Fruit fly (Drosophila melanogaster): ENCODE results near the gene CG12268.

Gene CG12268

DNA sequence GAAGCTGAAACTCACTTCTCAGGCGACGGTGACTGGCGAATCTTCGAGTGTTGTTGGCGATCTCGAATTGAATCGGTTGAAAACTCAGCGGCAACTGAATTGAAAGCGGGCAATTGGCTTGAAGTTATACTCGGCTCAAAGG is at the start of gene CG12268:
Gene CG12268, minus strand, starts transcription at position 101 of the 142 bp plus-strand sequence.
- TF ChIP-seq EcR (GFP tag; optimal IDR thresholded peaks at IDR 0.05) (no peak), pan (optimal IDR thresholded peaks at IDR 0.05) (no peak), psq (optimal IDR thresholded peaks at IDR 0.05) (no peak), usp (GFP tag; optimal IDR thresholded peaks at IDR 0.05) (no peak), Dll (optimal IDR thresholded peaks at IDR 0.05) (no peak), CG8478 (optimal IDR thresholded peaks at IDR 0.05) (no peak)

- TF ChIP-seq CG8478 (optimal IDR thresholded peaks at IDR 0.05) (no peak), pan (optimal IDR thresholded peaks at IDR 0.05) (no peak), EcR (GFP tag; optimal IDR thresholded peaks at IDR 0.05) (no peak), Dll (optimal IDR thresholded peaks at IDR 0.05) (no peak), usp (GFP tag; optimal IDR thresholded peaks at IDR 0.05) (no peak), psq (optimal IDR thresholded peaks at IDR 0.05) (no peak)
Observed at dm6 chr3R:23996224-23996623, 48.0 kb upstream of the CG12268 start, which contains the start of gene LSm3. TSS of gene LSm3 (plus strand) at chr3R:23996262.

DNA sequence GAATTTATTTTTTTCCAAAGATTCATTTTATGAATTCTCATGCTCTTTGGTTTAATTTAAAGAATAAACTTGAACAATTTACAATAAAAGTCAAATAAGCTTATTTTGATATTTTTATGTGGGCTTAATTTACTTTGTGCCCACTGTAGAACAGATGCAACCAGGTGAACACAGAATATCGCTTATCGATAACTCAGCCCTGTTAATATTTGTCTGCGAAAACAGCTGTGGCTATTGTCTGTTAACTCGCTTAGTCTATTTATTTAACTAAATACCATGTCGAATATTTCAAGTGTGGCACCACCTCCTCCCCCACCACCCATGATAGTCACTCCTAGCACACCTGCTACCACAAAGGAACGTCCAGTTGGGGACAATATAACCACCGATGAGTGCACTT is 47.2 kb upstream of the CG12268 start, which contains the start of gene CG33108:
Gene CG33108, plus strand, starts transcription at position 200 of the 400 bp plus-strand sequence.
- TF ChIP-seq usp (GFP tag; optimal IDR thresholded peaks at IDR 0.05) = no peak
- TF ChIP-seq pan (optimal IDR thresholded peaks at IDR 0.05) = no peak
- no peak for TF ChIP-seq psq (optimal IDR thresholded peaks at IDR 0.05)
- no peak for TF ChIP-seq CG8478 (optimal IDR thresholded peaks at IDR 0.05)
- TF ChIP-seq EcR (GFP tag; optimal IDR thresholded peaks at IDR 0.05) = no peak

dm6 chr3R:23994578-23994977 is 46.4 kb upstream of the CG12268 start:
- TF ChIP-seq CG8478 (optimal IDR thresholded peaks at IDR 0.05) (no peak), usp (GFP tag; optimal IDR thresholded peaks at IDR 0.05) (no peak)

DNA sequence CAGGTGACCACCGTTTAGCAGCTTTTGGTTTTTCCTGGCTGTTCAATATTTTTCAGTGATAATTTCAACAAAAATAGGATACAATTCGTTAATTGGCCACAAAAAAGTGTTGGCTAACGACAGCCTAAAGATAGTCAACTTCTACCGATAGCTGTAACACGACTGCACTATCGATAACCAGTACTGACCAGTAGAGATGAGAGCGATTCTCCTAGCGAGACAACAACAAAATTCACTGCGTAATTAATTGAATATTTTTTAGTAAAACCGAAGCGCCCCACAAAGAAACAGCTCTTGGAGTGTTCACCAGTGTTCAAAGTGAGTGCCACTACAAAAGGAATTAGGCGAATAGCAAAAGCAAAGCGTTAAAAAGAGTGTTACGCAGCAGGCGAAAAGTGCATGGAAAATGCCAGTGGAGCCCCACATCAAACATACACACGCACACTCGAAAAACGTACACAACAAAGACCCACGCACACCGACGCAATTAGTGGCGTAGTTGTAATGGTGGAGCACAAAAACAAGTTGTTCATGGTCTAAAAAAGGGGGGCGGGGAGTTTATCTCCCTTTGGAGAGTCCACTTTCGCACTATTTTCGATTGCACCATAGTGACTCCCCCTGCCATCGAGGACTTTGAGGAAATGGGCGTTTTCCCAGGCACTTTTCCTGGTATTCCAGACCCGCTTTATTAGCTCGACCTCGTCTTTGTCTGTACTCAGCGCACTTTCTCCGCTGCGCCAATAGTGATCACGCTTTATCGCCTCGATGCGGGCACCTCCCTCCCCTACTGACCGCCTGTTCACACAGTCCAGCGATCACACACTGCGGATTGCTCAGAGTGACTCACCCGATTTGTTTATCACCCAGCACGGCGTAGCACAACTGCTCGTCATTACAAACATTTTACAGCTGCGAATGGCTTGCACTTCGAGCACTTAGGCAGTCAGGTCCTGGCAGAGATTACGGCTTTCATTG is 44.9 kb upstream of the CG12268 start, which contains the start of the genes Epp and Rab7:
Gene Epp, minus strand, starts transcription at position 94 of the 975 bp plus-strand sequence.
Gene Rab7, plus strand, starts transcription at position 186 of the 975 bp plus-strand sequence.
- TF ChIP-seq Dll (optimal IDR thresholded peaks at IDR 0.05) (no peak), CG8478 (optimal IDR thresholded peaks at IDR 0.05) (no peak), usp (GFP tag; optimal IDR thresholded peaks at IDR 0.05) (no peak), EcR (GFP tag; optimal IDR thresholded peaks at IDR 0.05) (no peak), pan (optimal IDR thresholded peaks at IDR 0.05) (no peak), psq (optimal IDR thresholded peaks at IDR 0.05) (no peak)

DNA sequence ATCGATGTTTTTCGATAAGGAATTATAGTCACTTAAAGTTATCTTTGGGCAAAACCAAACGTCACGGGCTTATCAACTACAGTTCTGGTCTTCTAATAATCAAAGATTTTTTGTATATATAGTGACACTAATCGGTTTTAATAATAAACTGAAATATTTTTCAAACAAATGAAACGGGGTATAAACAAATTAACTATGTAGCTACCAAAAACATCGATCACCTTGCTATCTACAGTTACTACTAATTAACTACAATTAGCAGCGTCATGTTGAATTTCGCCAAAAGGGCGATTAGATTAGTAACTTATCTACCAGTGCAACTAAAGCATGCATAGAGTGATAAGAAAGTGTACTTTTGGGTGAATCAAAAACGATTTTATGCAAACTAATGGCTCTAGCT is 43.1 kb upstream of the CG12268 start:
- TF ChIP-seq usp (GFP tag; optimal IDR thresholded peaks at IDR 0.05) = no peak
- TF ChIP-seq CG8478 (optimal IDR thresholded peaks at IDR 0.05) = no peak
- TF ChIP-seq psq (optimal IDR thresholded peaks at IDR 0.05) = no peak
- no peak for TF ChIP-seq Dll (optimal IDR thresholded peaks at IDR 0.05)
- TF ChIP-seq EcR (GFP tag; optimal IDR thresholded peaks at IDR 0.05) = no peak
- TF ChIP-seq pan (optimal IDR thresholded peaks at IDR 0.05) = no peak

- no peak for TF ChIP-seq EcR (GFP tag; optimal IDR thresholded peaks at IDR 0.05)
- no peak for TF ChIP-seq CG8478 (optimal IDR thresholded peaks at IDR 0.05)
- TF ChIP-seq pan (optimal IDR thresholded peaks at IDR 0.05) = no peak
- TF ChIP-seq Dll (optimal IDR thresholded peaks at IDR 0.05) = no peak
- TF ChIP-seq psq (optimal IDR thresholded peaks at IDR 0.05) = no peak
Observed at dm6 chr3R:23986479-23986930, 38.3 kb upstream of the CG12268 start, which contains the start of the genes CG13603 and CG5902. TSS of gene CG13603 (minus strand) at chr3R:23986569. TSS of gene CG5902 (plus strand) at chr3R:23986642.

dm6 chr3R:23981645-23982044 is 33.4 kb upstream of the CG12268 start:
- TF ChIP-seq usp (GFP tag; optimal IDR thresholded peaks at IDR 0.05) = no peak
- no peak for TF ChIP-seq EcR (GFP tag; optimal IDR thresholded peaks at IDR 0.05)
- TF ChIP-seq psq (optimal IDR thresholded peaks at IDR 0.05) = no peak
- TF ChIP-seq CG8478 (optimal IDR thresholded peaks at IDR 0.05) = no peak
- TF ChIP-seq pan (optimal IDR thresholded peaks at IDR 0.05) = no peak
- TF ChIP-seq Dll (optimal IDR thresholded peaks at IDR 0.05) = no peak

- TF ChIP-seq usp (GFP tag; optimal IDR thresholded peaks at IDR 0.05) (no peak), EcR (GFP tag; optimal IDR thresholded peaks at IDR 0.05) (no peak), psq (optimal IDR thresholded peaks at IDR 0.05) (no peak), Dll (optimal IDR thresholded peaks at IDR 0.05) (no peak), pan (optimal IDR thresholded peaks at IDR 0.05) (no peak), CG8478 (optimal IDR thresholded peaks at IDR 0.05) (no peak)
Observed at dm6 chr3R:23971764-23972163, 23.5 kb upstream of the CG12268 start.

DNA sequence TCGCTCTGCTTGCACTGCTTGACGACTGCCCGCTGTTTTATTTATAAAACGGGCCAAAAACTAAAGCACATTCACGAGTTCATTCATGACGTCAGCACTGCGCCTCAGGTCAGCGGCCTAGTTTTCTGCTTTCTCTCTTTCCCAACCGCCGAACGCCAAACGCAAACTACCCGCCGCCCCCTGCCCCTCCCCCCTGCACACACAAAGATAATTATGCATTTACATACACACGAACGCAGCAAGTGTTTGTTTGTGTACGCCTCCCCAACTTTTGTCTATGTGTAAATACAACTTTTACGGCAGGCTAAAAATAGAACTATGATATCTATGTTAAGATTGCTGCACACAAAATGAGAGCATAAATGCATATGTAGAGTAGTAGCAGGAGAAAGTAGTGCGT is 23.0 kb upstream of the CG12268 start:
- TF ChIP-seq EcR (GFP tag; optimal IDR thresholded peaks at IDR 0.05) = no peak
- TF ChIP-seq usp (GFP tag; optimal IDR thresholded peaks at IDR 0.05) = no peak

dm6 chr3R:23969449-23969848 is 21.2 kb upstream of the CG12268 start:
- TF ChIP-seq usp (GFP tag; optimal IDR thresholded peaks at IDR 0.05) (no peak), CG8478 (optimal IDR thresholded peaks at IDR 0.05) (no peak), Dll (optimal IDR thresholded peaks at IDR 0.05) (no peak), EcR (GFP tag; optimal IDR thresholded peaks at IDR 0.05) (no peak)

DNA sequence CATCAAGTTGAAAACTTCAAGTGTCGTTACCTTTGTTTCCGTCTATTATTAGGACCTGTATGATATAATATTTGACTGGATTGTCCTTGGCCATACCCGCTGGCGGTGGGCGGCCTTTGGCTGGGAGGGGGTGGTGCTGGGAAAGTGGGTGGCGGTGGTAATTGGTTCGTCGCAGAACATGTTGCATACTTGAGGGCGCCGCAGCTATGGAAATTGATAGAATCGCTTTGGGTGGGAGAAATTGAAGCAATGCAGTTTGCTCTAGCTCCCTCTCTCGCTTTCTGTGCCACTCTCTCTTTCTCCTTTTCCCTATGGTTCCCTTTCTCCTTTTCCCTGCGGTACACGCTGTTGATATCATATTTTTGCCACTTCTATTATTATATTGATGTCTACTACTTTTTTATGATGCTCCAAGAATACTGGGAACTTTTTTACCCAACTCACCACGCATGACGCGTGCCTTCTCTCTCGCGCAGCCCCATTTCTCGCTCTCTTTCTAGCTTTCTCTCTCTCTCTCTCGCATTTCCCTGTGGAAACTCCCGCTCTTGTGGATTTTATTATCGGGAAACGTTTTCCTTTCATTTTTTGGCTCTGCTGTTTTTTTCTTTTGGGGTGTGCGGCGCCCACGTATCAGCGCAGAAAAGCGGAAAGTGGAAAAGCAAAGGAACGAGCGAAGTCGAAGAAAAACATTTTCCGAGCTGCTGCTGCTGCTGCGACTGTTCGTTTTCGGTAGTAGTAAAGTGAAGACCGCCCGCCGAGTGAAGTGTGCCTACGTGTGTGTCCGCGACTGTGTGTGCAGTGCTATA is 16.9 kb upstream of the CG12268 start:
- TF ChIP-seq CG8478 (optimal IDR thresholded peaks at IDR 0.05) (no peak), psq (optimal IDR thresholded peaks at IDR 0.05) (no peak), pan (optimal IDR thresholded peaks at IDR 0.05) (no peak), usp (GFP tag; optimal IDR thresholded peaks at IDR 0.05) (no peak), EcR (GFP tag; optimal IDR thresholded peaks at IDR 0.05) (no peak), Dll (optimal IDR thresholded peaks at IDR 0.05) (no peak)

Measured in whole organism.